Worm (Caenorhabditis elegans) whole organism, mixed stage, embryonic: Measurements from ENCODE around the gene rif-1.1.

Experiments used
- ceh-83 ChIP-seq: fragments of 200-800 bp; sonication (Bioruptor generic); optimal IDR thresholded peaks from 2 replicates; lab custom pipeline; 2018; ENCODE audit warnings: mild to moderate bottlenecking, missing genetic modification characterization, missing compliant biosample characterization
- drap-1 ChIP-seq: fragments of 200-800 bp; sonication (Bioruptor generic); optimal IDR thresholded peaks from 3 replicates; lab custom pipeline; 2018; ENCODE audit warnings: mild to moderate bottlenecking, missing genetic modification characterization, missing compliant biosample characterization
- nhr-12 ChIP-seq: fragments of 150-350 bp; optimal IDR thresholded peaks from 2 replicates; lab custom pipeline; 2014; ENCODE audit warnings: missing biosample characterization, missing genetic modification characterization
- nhr-28 ChIP-seq: fragments of 150-350 bp; optimal IDR thresholded peaks from 2 replicates; lab custom pipeline; 2014; ENCODE audit warnings: missing biosample characterization, missing genetic modification characterization
- nhr-76 ChIP-seq: sonication (generic microtip); optimal IDR thresholded peaks from 2 replicates; lab custom pipeline; 2017; ENCODE audit warnings: missing biosample characterization, missing genetic modification characterization
- unc-120 ChIP-seq: sonication (generic microtip); optimal IDR thresholded peaks from 2 replicates; lab custom pipeline; 2017; ENCODE audit warnings: missing genetic modification characterization, missing compliant biosample characterization; ENCODE audit not compliant: poor library complexity, severe bottlenecking
- unc-39 ChIP-seq: fragments of 150-350 bp; optimal IDR thresholded peaks from 2 replicates; lab custom pipeline; 2014; ENCODE audit warnings: missing biosample characterization, missing genetic modification characterization

ce11 chrIV:17471870-17472459, 10.9 kb upstream of the rif-1.1 start, which contains the start of gene epic-1:
- TF ChIP-seq ceh-83 (GFP tag; lab: Kevin White, UChicago) (no peak), drap-1 (GFP tag; lab: Kevin White, UChicago) (no peak), nhr-28 (tag; lab: Kevin White, UChicago) (no peak), nhr-76 (no peak), unc-39 (tag; lab: Kevin White, UChicago) (no peak), unc-120 (tag; lab: Kevin White, UChicago) (no peak), nhr-12 (tag; lab: Kevin White, UChicago) (no peak)
